Fruit fly (Drosophila melanogaster) whole organism, wandering third instar larva: ENCODE measurements around the gene CG3473.

Experiments used
- Abd-B ChIP-seq: fragments of >200 bp; optimal IDR thresholded peaks from 2 replicates; lab custom pipeline; 2017; ENCODE audit warnings: missing biosample characterization, missing genetic modification characterization
- CG32264 ChIP-seq: fragments of 200-800 bp; sonication (Bioruptor generic); optimal IDR thresholded peaks from 2 replicates; lab custom pipeline; 2016; ENCODE audit warnings: missing biosample characterization, missing genetic modification characterization
- CG9705 ChIP-seq: fragments of 200-800 bp; sonication (Bioruptor generic); optimal IDR thresholded peaks from 2 replicates; lab custom pipeline; 2018; ENCODE audit warnings: missing biosample characterization, mild to moderate bottlenecking, missing genetic modification characterization
- Dif ChIP-seq: fragments of 200-275, 200-300 bp; sonication (Bioruptor generic); optimal IDR thresholded peaks from 2 replicates; lab custom pipeline; 2018; ENCODE audit warnings: missing biosample characterization, missing genetic modification characterization; ENCODE audit not compliant: partially characterized antibody
- GATAd ChIP-seq: sonication (Bioruptor generic); optimal IDR thresholded peaks from 2 replicates; lab custom pipeline; 2016; ENCODE audit warnings: missing biosample characterization, missing genetic modification characterization
- HLH106 ChIP-seq: fragments of 200-800 bp; optimal IDR thresholded peaks from 3 replicates; lab custom pipeline; 2019; ENCODE audit warnings: missing biosample characterization, mild to moderate bottlenecking, missing genetic modification characterization, moderate library complexity
- Hr78 ChIP-seq: fragments of >200 bp; optimal IDR thresholded peaks from 2 replicates; lab custom pipeline; 2017; ENCODE audit warnings: missing biosample characterization, missing genetic modification characterization
- Hr83 ChIP-seq: fragments of 200-300 bp; sonication (Bioruptor generic); optimal IDR thresholded peaks from 2 replicates; lab custom pipeline; 2016; ENCODE audit warnings: missing biosample characterization, mild to moderate bottlenecking, missing genetic modification characterization, moderate library complexity; ENCODE audit not compliant: poor library complexity, severe bottlenecking
- Myc ChIP-seq: fragments of >200 bp; optimal IDR thresholded peaks from 2 replicates; lab custom pipeline; 2017
- N ChIP-seq: fragments of >200 bp; optimal IDR thresholded peaks from 2 replicates; lab custom pipeline; 2018; ENCODE audit warnings: missing biosample characterization, missing external identifiers, missing genetic modification characterization
- Rel ChIP-seq, 2 experiments: fragments of 200-800 bp; sonication (Bioruptor generic) in 1 of 2; optimal IDR thresholded peaks; 2 replicates in 1 of 2; 3 replicates in 1 of 2; lab custom pipeline; 2016 to 2019; ENCODE audit warnings: mild to moderate bottlenecking in 2 of 2, missing biosample characterization in 2 of 2, missing genetic modification characterization in 2 of 2, moderate library complexity in 1 of 2
- Sp1 ChIP-seq: fragments of 200-800 bp; sonication (Bioruptor generic); optimal IDR thresholded peaks from 3 replicates; lab custom pipeline; 2019; ENCODE audit warnings: missing biosample characterization, mild to moderate bottlenecking, missing genetic modification characterization, moderate library complexity
- Vsx2 ChIP-seq: fragments of 200-300, 225-300 bp; sonication (Bioruptor generic); optimal IDR thresholded peaks from 2 replicates; lab custom pipeline; 2018; ENCODE audit warnings: missing biosample characterization, missing genetic modification characterization; ENCODE audit not compliant: partially characterized antibody
- br ChIP-seq: fragments of 200-800 bp; sonication (Bioruptor generic); optimal IDR thresholded peaks from 2 replicates; lab custom pipeline; 2016; ENCODE audit warnings: missing biosample characterization, missing genetic modification characterization
- brk ChIP-seq: fragments of 200-800 bp; sonication (Bioruptor generic); optimal IDR thresholded peaks from 2 replicates; lab custom pipeline; 2016; ENCODE audit warnings: missing biosample characterization, mild to moderate bottlenecking, missing genetic modification characterization
- dmrt93B ChIP-seq: fragments of 200-800 bp; sonication (Bioruptor generic); optimal IDR thresholded peaks from 2 replicates; lab custom pipeline; 2018; ENCODE audit warnings: missing biosample characterization, mild to moderate bottlenecking, missing genetic modification characterization
- ey ChIP-seq: fragments of 200-800 bp; sonication (Bioruptor generic); optimal IDR thresholded peaks from 2 replicates; lab custom pipeline; 2016; ENCODE audit warnings: missing biosample characterization, missing genetic modification characterization
- foxo ChIP-seq, 2 experiments: fragments of 200-800 bp; sonication (Bioruptor generic); optimal IDR thresholded peaks; 2 replicates in 1 of 2; 3 replicates in 1 of 2; lab custom pipeline; 2016 to 2017; ENCODE audit warnings: missing biosample characterization in 2 of 2, missing genetic modification characterization in 2 of 2
- fru ChIP-seq: fragments of 200-800 bp; sonication (Bioruptor generic); optimal IDR thresholded peaks from 3 replicates; lab custom pipeline; 2016; ENCODE audit warnings: missing biosample characterization, mild to moderate bottlenecking, missing genetic modification characterization
- h ChIP-seq: fragments of 200-800 bp; sonication (Bioruptor generic); optimal IDR thresholded peaks from 3 replicates; lab custom pipeline; 2016; ENCODE audit warnings: missing biosample characterization, mild to moderate bottlenecking, missing genetic modification characterization
- pan ChIP-seq: fragments of >200 bp; optimal IDR thresholded peaks from 2 replicates; lab custom pipeline; 2017
- rgr ChIP-seq: fragments of 200-800 bp; sonication (Bioruptor generic); optimal IDR thresholded peaks from 3 replicates; lab custom pipeline; 2016; ENCODE audit warnings: missing biosample characterization, mild to moderate bottlenecking, missing genetic modification characterization
- sage ChIP-seq: fragments of 200-800 bp; sonication (Bioruptor generic); optimal IDR thresholded peaks from 2 replicates; lab custom pipeline; 2016; ENCODE audit warnings: missing biosample characterization, mild to moderate bottlenecking, missing genetic modification characterization
- usp ChIP-seq: fragments of >200 bp; optimal IDR thresholded peaks from 2 replicates; lab custom pipeline; 2017; ENCODE audit warnings: missing biosample characterization, missing genetic modification characterization

The CG3473 gene

DNA sequence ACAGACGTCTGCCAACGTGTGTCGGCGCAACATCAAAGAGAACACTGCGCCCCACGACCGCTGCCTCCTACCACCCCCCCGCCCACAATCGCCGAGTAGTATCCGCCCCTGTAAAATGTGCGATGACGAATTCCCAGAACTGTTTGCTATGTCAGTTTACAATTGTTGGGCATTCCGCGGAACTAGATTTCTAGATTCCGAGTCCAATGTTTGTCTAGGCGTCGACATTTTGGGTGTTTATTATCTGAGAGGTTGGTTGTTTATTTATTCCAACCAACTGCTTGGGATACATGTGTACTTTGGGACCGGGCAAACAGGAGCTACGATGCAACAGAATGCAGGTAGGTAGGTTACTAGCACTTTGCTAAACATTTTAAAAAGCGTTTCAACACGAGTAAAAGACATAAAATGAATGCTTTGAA, 18.2 kb downstream of the CG3473 start:
- no peak for TF ChIP-seq Vsx2 (GFP tag; lab: Kevin White, UChicago)
- no peak for TF ChIP-seq CG32264
- TF ChIP-seq pan, result no peak
- TF ChIP-seq dmrt93B (GFP tag; lab: Kevin White, UChicago), result no peak
- TF ChIP-seq ey (GFP tag; lab: Kevin White, UChicago), result no peak
- no peak for TF ChIP-seq N (GFP tag; lab: Kevin White, UChicago)
- no peak for TF ChIP-seq Sp1 (GFP tag; lab: Kevin White, UChicago)
- TF ChIP-seq Abd-B (GFP tag; lab: Kevin White, UChicago), result no peak

DNA sequence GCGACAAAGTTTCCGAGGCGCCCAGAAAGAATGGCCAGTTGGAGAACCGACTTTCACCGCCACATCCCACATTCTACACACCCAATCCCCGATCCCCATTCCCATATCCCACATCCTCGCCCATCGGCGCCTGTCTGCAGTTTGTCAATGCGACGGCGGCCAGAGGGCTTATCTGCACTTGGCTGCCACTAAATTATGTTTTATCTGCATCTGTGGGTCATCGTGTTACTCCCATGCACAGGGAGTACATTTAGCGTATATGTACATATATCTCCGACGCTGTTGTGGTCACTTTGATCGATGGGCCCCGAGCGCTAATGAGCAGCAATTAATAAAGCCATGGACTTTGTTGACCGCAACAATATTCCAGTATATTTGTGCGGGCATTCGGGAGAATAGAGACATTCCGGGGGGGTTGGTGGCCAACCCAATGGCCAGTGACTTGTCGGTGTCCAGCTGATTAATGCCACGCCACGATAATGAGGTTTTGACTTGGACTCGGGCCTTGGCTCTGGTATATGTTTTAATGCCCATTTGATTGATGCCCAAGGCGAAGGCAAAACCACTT, 22.9 kb downstream of the CG3473 start:
- peak; percentile 9 for TF ChIP-seq Dif (GFP tag; lab: Kevin White, UChicago)
- TF ChIP-seq Sp1 (GFP tag; lab: Kevin White, UChicago), result no peak
- TF ChIP-seq dmrt93B (GFP tag; lab: Kevin White, UChicago), result no peak
- TF ChIP-seq brk (GFP tag; lab: Kevin White, UChicago), result no peak
- no peak for TF ChIP-seq rgr (GFP tag; lab: Kevin White, UChicago)
- TF ChIP-seq Myc (lab: Kevin White, UChicago), result no peak
- no peak for TF ChIP-seq Rel (GFP tag; optimal IDR thresholded peaks at IDR 0.05; lab: Kevin White, UChicago)
- peak; percentile 30 for TF ChIP-seq Rel (tag; optimal IDR thresholded peaks at IDR 0.05; lab: Kevin White, UChicago)
- no peak for TF ChIP-seq CG9705 (GFP tag; lab: Kevin White, UChicago)

DNA sequence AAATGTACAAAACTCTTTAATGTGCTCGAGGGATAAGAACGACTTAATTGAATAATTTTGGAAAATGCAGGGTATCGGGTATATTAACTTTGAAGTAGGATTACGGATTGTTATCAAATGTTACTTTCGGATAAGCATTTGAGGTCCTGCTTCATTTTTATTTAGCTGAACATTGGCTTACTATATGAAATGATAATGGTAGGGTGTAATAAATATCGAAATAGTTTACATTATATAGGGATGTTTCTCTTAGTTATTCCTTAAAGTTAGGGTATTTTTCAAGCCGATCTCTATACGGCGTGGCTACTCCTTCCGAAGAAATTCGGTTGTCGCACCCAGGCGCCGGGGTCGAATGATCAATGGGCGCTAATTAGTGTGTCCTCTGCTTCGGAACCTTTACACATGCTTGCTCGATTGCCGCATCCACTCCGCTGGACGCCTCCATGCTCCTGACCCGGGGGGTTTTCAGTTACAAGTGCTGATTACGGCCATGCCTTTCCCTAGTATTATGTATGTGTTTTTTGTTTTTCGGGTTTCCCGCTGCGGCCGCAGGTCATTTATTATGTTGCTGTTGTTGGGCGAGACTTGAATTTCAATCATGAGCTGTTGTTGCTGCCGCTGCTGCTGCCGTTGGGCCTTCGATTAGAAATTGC, 23.5 kb downstream of the CG3473 start:
- no peak for TF ChIP-seq Sp1 (GFP tag; lab: Kevin White, UChicago)
- TF ChIP-seq foxo (GFP tag; optimal IDR thresholded peaks at IDR 0.05; lab: Kevin White, UChicago), result peak in 1 of 2 experiments; percentile 17
- TF ChIP-seq Hr83, result no peak
- TF ChIP-seq Rel (GFP tag; optimal IDR thresholded peaks at IDR 0.05; lab: Kevin White, UChicago), result no peak
- peak; percentile 62 for TF ChIP-seq Rel (tag; optimal IDR thresholded peaks at IDR 0.05; lab: Kevin White, UChicago)
- no peak for TF ChIP-seq Hr78 (GFP tag; lab: Kevin White, UChicago)
- TF ChIP-seq fru, result no peak

DNA sequence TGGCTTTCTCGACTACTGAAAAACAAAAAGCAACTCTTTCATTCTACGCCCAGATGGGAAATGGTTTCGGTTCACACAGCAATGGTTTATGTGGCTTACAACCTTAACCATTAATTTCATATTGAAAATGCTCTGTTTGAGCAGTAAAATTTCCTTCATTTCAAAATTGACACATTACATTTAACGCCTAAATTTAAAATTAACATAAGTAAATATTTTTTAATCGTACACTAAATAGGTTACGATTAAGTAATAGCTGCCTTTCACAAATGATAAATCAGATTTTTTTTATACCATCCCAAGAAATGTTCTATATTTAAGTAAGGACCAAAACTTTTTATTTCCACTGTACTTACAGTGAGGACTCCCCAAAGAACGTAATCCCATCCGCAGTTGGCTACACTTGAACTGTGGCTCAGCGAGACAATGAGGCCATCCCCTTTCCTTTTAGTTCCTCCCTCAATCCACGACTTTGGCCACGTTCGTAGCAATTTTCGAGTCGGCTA, 24.6 kb downstream of the CG3473 start:
- TF ChIP-seq GATAd (no peak), fru (peak; percentile 45), h (peak; percentile 7), Vsx2 (GFP tag; lab: Kevin White, UChicago) (peak; percentile 50)
- TF ChIP-seq, all 38 proteins: peak for 3

DNA sequence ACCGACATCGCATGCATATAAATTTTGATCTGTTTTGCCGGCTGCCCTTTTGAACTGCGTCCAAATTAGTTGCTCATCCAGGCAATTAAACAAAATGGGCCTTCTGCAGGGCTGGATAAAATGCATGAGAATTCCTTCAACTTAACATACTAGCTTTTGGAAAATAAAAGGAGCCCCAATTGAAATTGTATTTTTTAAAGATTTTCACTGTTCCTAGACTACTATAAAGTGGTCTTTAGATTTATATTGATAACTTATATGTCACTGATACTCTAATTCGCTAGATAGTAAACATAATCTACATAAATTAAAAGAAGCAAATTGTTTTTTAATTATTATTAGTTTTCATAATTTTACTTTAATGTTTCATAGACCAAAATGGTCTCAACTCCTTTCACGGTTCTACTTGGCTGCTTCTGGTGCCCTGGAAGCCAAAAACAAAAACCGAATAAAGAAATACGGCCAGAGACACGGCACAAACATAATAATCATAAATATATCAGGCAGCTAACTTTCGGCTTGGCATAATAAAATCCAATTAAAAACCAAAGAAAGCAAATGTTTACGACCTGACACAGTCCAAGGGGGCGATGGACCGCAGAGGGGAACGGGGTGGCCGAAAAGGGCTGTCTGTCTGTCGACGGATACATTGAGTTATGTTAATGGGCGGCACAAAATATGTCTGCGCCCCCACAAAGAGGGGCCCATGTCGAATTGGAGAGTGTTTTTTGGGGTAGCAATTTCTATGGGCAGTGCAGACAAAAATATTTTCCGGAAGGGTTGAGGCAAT, 25.9 kb downstream of the CG3473 start:
- TF ChIP-seq Abd-B (GFP tag; lab: Kevin White, UChicago) (no peak), pan (no peak), usp (GFP tag; lab: Kevin White, UChicago) (no peak), Hr83 (no peak), N (GFP tag; lab: Kevin White, UChicago) (no peak), foxo (GFP tag; optimal IDR thresholded peaks at IDR 0.05; lab: Kevin White, UChicago) (no peak), CG32264 (no peak), sage (GFP tag; lab: Kevin White, UChicago) (no peak), HLH106 (no peak), Dif (GFP tag; lab: Kevin White, UChicago) (no peak), br (GFP tag; lab: Kevin White, UChicago) (no peak)

DNA sequence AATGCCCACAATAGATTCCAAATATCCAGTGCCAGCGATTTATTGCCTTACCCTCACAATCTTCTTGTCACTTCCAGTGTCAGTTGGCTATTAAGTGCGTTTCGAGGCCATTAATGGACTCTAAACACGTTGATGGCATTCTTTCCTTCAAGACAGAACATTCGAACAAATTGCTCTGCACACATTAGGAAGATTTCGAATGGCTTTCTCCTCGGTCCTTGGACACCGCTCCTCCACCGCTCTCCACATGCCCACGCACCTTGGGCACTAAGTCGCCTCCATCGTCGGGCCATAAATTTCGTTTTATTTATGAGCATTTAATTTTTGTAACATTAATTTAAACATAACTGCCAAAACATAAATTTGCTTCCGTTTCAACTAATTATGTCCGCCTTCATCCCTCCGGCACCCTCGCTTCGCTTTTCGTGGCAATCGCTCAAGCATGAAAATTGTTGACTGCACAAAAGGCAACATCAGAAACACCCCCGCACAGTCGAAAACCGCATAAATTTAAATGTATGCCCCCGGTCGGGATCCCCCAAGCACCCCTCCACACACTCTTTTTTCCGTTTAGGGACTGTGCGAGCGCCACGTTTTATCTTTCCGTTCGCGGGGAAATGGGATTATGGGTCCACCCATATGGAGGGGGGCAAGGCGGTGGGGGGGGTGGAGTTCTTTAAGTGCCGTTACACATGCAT, 26.6 kb downstream of the CG3473 start:
- no peak for TF ChIP-seq Abd-B (GFP tag; lab: Kevin White, UChicago)
- no peak for TF ChIP-seq GATAd
- TF ChIP-seq h, result no peak
- no peak for TF ChIP-seq foxo (GFP tag; optimal IDR thresholded peaks at IDR 0.05; lab: Kevin White, UChicago)
- no peak for TF ChIP-seq Rel (GFP tag; optimal IDR thresholded peaks at IDR 0.05; lab: Kevin White, UChicago)
- TF ChIP-seq Rel (tag; optimal IDR thresholded peaks at IDR 0.05; lab: Kevin White, UChicago), result peak; percentile 11
- no peak for TF ChIP-seq usp (GFP tag; lab: Kevin White, UChicago)
